Worm (Caenorhabditis elegans) whole organism, L1 larva: ENCODE results near the gene C34B4.2.

Source experiments
- C34B4.2 ChIP-seq: sonication (generic microtip); optimal IDR thresholded peaks from 2 replicates; lab custom pipeline; 2017; ENCODE audit warnings: mild to moderate bottlenecking, missing genetic modification characterization, missing compliant biosample characterization
- Y116A8C.19 ChIP-seq: sonication (generic microtip); optimal IDR thresholded peaks from 2 replicates; lab custom pipeline; 2016; ENCODE audit warnings: missing compliant biosample characterization, missing genetic modification characterization, borderline replicate concordance
- alr-1 ChIP-seq: fragments of 200-800 bp; sonication (Bioruptor generic); optimal IDR thresholded peaks from 2 replicates; lab custom pipeline; 2018; ENCODE audit warnings: borderline replicate concordance, mild to moderate bottlenecking, missing genetic modification characterization, missing compliant biosample characterization
- ama-1 ChIP-seq: fragments of 150-350 bp; optimal IDR thresholded peaks from 2 replicates; lab custom pipeline; 2014
- blmp-1 ChIP-seq: fragments of 150-350 bp; optimal IDR thresholded peaks from 2 replicates; lab custom pipeline; 2014; ENCODE audit warnings: missing biosample characterization, missing genetic modification characterization
- ceh-8 ChIP-seq: fragments of 200-800 bp; sonication (Bioruptor generic); optimal IDR thresholded peaks from 2 replicates; lab custom pipeline; 2018; ENCODE audit warnings: mild to moderate bottlenecking, missing genetic modification characterization, moderate library complexity, missing compliant biosample characterization
- ceh-82 ChIP-seq, 3 experiments: fragments of 150-350 bp in 1 of 3; sonication (generic microtip) in 2 of 3; optimal IDR thresholded peaks; 2 replicates each; lab custom pipeline; 2014 to 2017; ENCODE audit warnings: missing biosample characterization in 3 of 3, missing genetic modification characterization in 3 of 3
- ces-1 ChIP-seq: fragments of 150-350 bp; optimal IDR thresholded peaks from 2 replicates; lab custom pipeline; 2014; ENCODE audit warnings: missing biosample characterization, missing genetic modification reagents, missing genetic modification characterization
- dpl-1 ChIP-seq, 3 experiments: fragments of 150-350 bp in 2 of 3; sonication (generic microtip) in 1 of 3; optimal IDR thresholded peaks; 2 replicates each; lab custom pipeline; 2014 to 2017; ENCODE audit warnings: missing biosample characterization in 3 of 3, missing genetic modification characterization in 3 of 3, missing genetic modification reagents in 3 of 3
- efl-1 ChIP-seq, 4 experiments: fragments of 150-350 bp; optimal IDR thresholded peaks in 3 of 4; peaks in 1 of 4; 1 replicate in 1 of 4; 2 replicates in 3 of 4; lab custom pipeline; 2014; ENCODE audit warnings: missing biosample characterization in 2 of 4, missing genetic modification characterization in 2 of 4, missing genetic modification reagents in 2 of 4
- efl-3 ChIP-seq: fragments of 200-800 bp; sonication (Bioruptor generic); optimal IDR thresholded peaks from 2 replicates; lab custom pipeline; 2018; ENCODE audit warnings: mild to moderate bottlenecking, missing genetic modification characterization, missing compliant biosample characterization
- egl-13 ChIP-seq: sonication (generic microtip); optimal IDR thresholded peaks from 2 replicates; lab custom pipeline; 2016; ENCODE audit warnings: missing genotype, missing genetic modification reagents, missing genetic modification characterization, missing compliant biosample characterization
- egl-27 ChIP-seq, 2 experiments: fragments of 150-350 bp in 1 of 2; sonication (generic microtip); optimal IDR thresholded peaks; 3 replicates each; lab custom pipeline; 2017 to 2018; ENCODE audit warnings: missing biosample characterization in 2 of 2, missing genetic modification characterization in 2 of 2, missing genetic modification reagents in 2 of 2
- elt-2 ChIP-seq: sonication (generic microtip); optimal IDR thresholded peaks from 2 replicates; lab custom pipeline; 2016; ENCODE audit warnings: missing genetic modification characterization, mild to moderate bottlenecking, inconsistent platforms, missing compliant biosample characterization, missing genetic modification reagents
- ets-5 ChIP-seq: fragments of 200-800 bp; sonication (Bioruptor generic); IDR thresholded peaks from 2 replicates; pipeline ENCODE4 v1.3.6; 2022; ENCODE audit warnings: missing genetic modification characterization, missing compliant biosample characterization
- fkh-4 ChIP-seq: sonication (generic microtip); optimal IDR thresholded peaks from 2 replicates; lab custom pipeline; 2016; ENCODE audit warnings: missing compliant biosample characterization, missing genetic modification characterization, borderline replicate concordance
- fkh-8 ChIP-seq: sonication (generic microtip); optimal IDR thresholded peaks from 2 replicates; lab custom pipeline; 2016; ENCODE audit warnings: mild to moderate bottlenecking, missing genetic modification characterization, missing compliant biosample characterization
- fos-1 ChIP-seq: fragments of 150-350 bp; optimal IDR thresholded peaks from 2 replicates; lab custom pipeline; 2014; ENCODE audit warnings: missing biosample characterization, missing genetic modification characterization
- hpl-2 ChIP-seq: fragments of 150-350 bp; optimal IDR thresholded peaks from 2 replicates; lab custom pipeline; 2014; ENCODE audit warnings: missing biosample characterization, missing genetic modification reagents, missing genetic modification characterization
- irx-1 ChIP-seq: sonication (generic microtip); optimal IDR thresholded peaks from 2 replicates; lab custom pipeline; 2016; ENCODE audit warnings: missing genetic modification characterization, missing compliant biosample characterization
- jun-1 ChIP-seq: fragments of 150-350 bp; optimal IDR thresholded peaks from 2 replicates; lab custom pipeline; 2014; ENCODE audit warnings: missing biosample characterization, missing genetic modification reagents, missing genetic modification characterization
- lin-14 ChIP-seq: fragments of 200-800 bp; sonication (Bioruptor generic); optimal IDR thresholded peaks from 2 replicates; lab custom pipeline; 2018; ENCODE audit warnings: mild to moderate bottlenecking, missing genetic modification characterization, moderate library complexity, missing compliant biosample characterization
- lin-15B ChIP-seq: fragments of 150-350 bp; sonication (generic microtip); optimal IDR thresholded peaks from 3 replicates; lab custom pipeline; 2014; ENCODE audit warnings: missing biosample characterization, missing genetic modification characterization
- lsy-2 ChIP-seq, 2 experiments: fragments of 150-350 bp; optimal IDR thresholded peaks; 2 replicates each; lab custom pipeline; 2014; ENCODE audit warnings: missing biosample characterization in 2 of 2, missing genetic modification characterization in 2 of 2
- mab-9 ChIP-seq: fragments of 200-800 bp; sonication (Bioruptor generic); IDR thresholded peaks from 2 replicates; pipeline ENCODE4 v1.3.6; 2022; ENCODE audit warnings: missing genetic modification reagents, missing genetic modification characterization, missing compliant biosample characterization
- mdl-1 ChIP-seq, 2 experiments: fragments of 150-350 bp; optimal IDR thresholded peaks; 2 replicates each; lab custom pipeline; 2014 to 2017; ENCODE audit warnings: missing biosample characterization in 2 of 2, missing genetic modification characterization in 2 of 2, inconsistent platforms in 1 of 2
- mep-1 ChIP-seq: fragments of 150-350 bp; optimal IDR thresholded peaks from 2 replicates; lab custom pipeline; 2014; ENCODE audit warnings: missing biosample characterization, missing genetic modification characterization
- nhr-11 ChIP-seq: fragments of 150-350 bp; optimal IDR thresholded peaks from 2 replicates; lab custom pipeline; 2014; ENCODE audit warnings: missing biosample characterization, missing genetic modification characterization
- nhr-20 ChIP-seq: sonication (generic microtip); optimal IDR thresholded peaks from 2 replicates; lab custom pipeline; 2016; ENCODE audit warnings: mild to moderate bottlenecking, missing genetic modification characterization, missing compliant biosample characterization
- nhr-71 ChIP-seq: sonication (generic microtip); optimal IDR thresholded peaks from 2 replicates; lab custom pipeline; 2016; ENCODE audit warnings: mild to moderate bottlenecking, missing genetic modification characterization, moderate library complexity, missing compliant biosample characterization
- nhr-76 ChIP-seq: sonication (generic microtip); optimal IDR thresholded peaks from 2 replicates; lab custom pipeline; 2017; ENCODE audit warnings: missing biosample characterization, missing genetic modification characterization
- nhr-85 ChIP-seq: sonication (generic microtip); peaks from one replicate; lab custom pipeline; 2016; ENCODE audit warnings: missing genetic modification characterization, inconsistent platforms, missing compliant biosample characterization
- nhr-90 ChIP-seq: sonication (generic microtip); optimal IDR thresholded peaks from 2 replicates; lab custom pipeline; 2016; ENCODE audit warnings: mild to moderate bottlenecking, missing genetic modification characterization, missing compliant biosample characterization; ENCODE audit not compliant: poor library complexity
- pax-3 ChIP-seq: fragments of 200-800 bp; sonication (Bioruptor generic); optimal IDR thresholded peaks from 2 replicates; lab custom pipeline; 2018; ENCODE audit warnings: mild to moderate bottlenecking, missing genetic modification characterization, moderate library complexity, missing compliant biosample characterization
- pqm-1 ChIP-seq: sonication (generic microtip); optimal IDR thresholded peaks from 3 replicates; lab custom pipeline; 2017; ENCODE audit warnings: missing biosample characterization, missing genetic modification characterization
- rnt-1 ChIP-seq: sonication (generic microtip); optimal IDR thresholded peaks from 2 replicates; lab custom pipeline; 2016; ENCODE audit warnings: mild to moderate bottlenecking, missing genetic modification characterization, moderate library complexity, missing compliant biosample characterization
- snpc-4 ChIP-seq: fragments of 150-350 bp; optimal IDR thresholded peaks from 2 replicates; lab custom pipeline; 2014; ENCODE audit warnings: missing biosample characterization, missing genetic modification characterization
- snu-23 ChIP-seq: sonication (generic microtip); optimal IDR thresholded peaks from 2 replicates; lab custom pipeline; 2016; ENCODE audit warnings: missing genetic modification characterization, missing compliant biosample characterization
- sup-37 ChIP-seq: fragments of 200-800 bp; sonication (Bioruptor generic); optimal IDR thresholded peaks from 2 replicates; lab custom pipeline; 2018; ENCODE audit warnings: mild to moderate bottlenecking, missing genetic modification characterization, missing compliant biosample characterization
- tlp-1 ChIP-seq: fragments of 150-350 bp; optimal IDR thresholded peaks from 2 replicates; lab custom pipeline; 2014; ENCODE audit warnings: missing biosample characterization, missing genetic modification characterization
- unc-30 ChIP-seq: sonication (generic microtip); optimal IDR thresholded peaks from 2 replicates; lab custom pipeline; 2017; ENCODE audit warnings: missing biosample characterization, missing genetic modification characterization
- unc-62 ChIP-seq: fragments of 150-350 bp; optimal IDR thresholded peaks from 2 replicates; lab custom pipeline; 2014; ENCODE audit warnings: missing biosample characterization, missing genetic modification reagents, missing genetic modification characterization
- unc-86 ChIP-seq: sonication (generic microtip); optimal IDR thresholded peaks from 2 replicates; lab custom pipeline; 2016; ENCODE audit warnings: missing genetic modification characterization, missing compliant biosample characterization
- unc-98 ChIP-seq: fragments of 200-800 bp; sonication (Bioruptor generic); IDR thresholded peaks from 2 replicates; pipeline ENCODE4 v1.3.6; 2022; ENCODE audit warnings: missing genetic modification characterization, missing compliant biosample characterization
- zag-1 ChIP-seq: fragments of 150-350 bp; optimal IDR thresholded peaks from 2 replicates; lab custom pipeline; 2014; ENCODE audit warnings: missing biosample characterization, missing genetic modification characterization
- zip-4 ChIP-seq: fragments of 200-800 bp; sonication (Bioruptor generic); optimal IDR thresholded peaks from 2 replicates; lab custom pipeline; 2018; ENCODE audit warnings: mild to moderate bottlenecking, missing genetic modification characterization, moderate library complexity, missing compliant biosample characterization
- ztf-11 ChIP-seq, 2 experiments: sonication (generic microtip); optimal IDR thresholded peaks; 2 replicates each; lab custom pipeline; 2016 to 2017; ENCODE audit warnings: missing genetic modification characterization in 2 of 2, missing biosample characterization in 1 of 2, missing compliant biosample characterization in 1 of 2

Gene C34B4.2

ce11 chrV:13081197-13081747 is 1.6 kb upstream of the C34B4.2 start (continued):
- TF ChIP-seq hpl-2 (no peak), ama-1 (lab: Kevin White, UChicago) (no peak), efl-1 (optimal IDR thresholded peaks at IDR 0.05; lab: Kevin White, UChicago) (peak in 1 of 2 experiments; percentile 26), efl-1 (GFP tag; optimal IDR thresholded peaks at IDR 0.05 in 1 of 2; lab: Kevin White, UChicago) (peak in 1 of 2 experiments; percentile 89), alr-1 (no peak), tlp-1 (no peak), ceh-8 (GFP tag; lab: Kevin White, UChicago) (no peak), ces-1 (GFP tag; lab: Kevin White, UChicago) (no peak), unc-62 (GFP tag; lab: Kevin White, UChicago) (peak; percentile 24), jun-1 (tag; lab: Kevin White, UChicago) (no peak), rnt-1 (tag; lab: Kevin White, UChicago) (no peak), zag-1 (tag; lab: Kevin White, UChicago) (no peak), efl-3 (GFP tag; lab: Kevin White, UChicago) (peak; percentile 91), snpc-4 (no peak), mdl-1 (tag; optimal IDR thresholded peaks at IDR 0.05; lab: Kevin White, UChicago) (peak; percentile 34 to 84), pqm-1 (tag; lab: Kevin White, UChicago) (no peak), lsy-2 (tag; optimal IDR thresholded peaks at IDR 0.05; lab: Kevin White, UChicago) (peak; percentile 57 to 73), snu-23 (peak; percentile 85), irx-1 (tag; lab: Kevin White, UChicago) (peak; percentile 87), unc-86 (tag; lab: Kevin White, UChicago) (no peak), egl-13 (tag; lab: Kevin White, UChicago) (no peak), ets-5 (GFP tag; lab: Robert Waterston, UW) (no peak), nhr-11 (tag; lab: Kevin White, UChicago) (peak; percentile 47), dpl-1 (GFP tag; optimal IDR thresholded peaks at IDR 0.05; lab: Kevin White, UChicago) (peak in 1 of 3 experiments; percentile 64), unc-30 (tag; lab: Kevin White, UChicago) (no peak), Y116A8C.19 (tag; lab: Kevin White, UChicago) (no peak), ceh-82 (tag; optimal IDR thresholded peaks at IDR 0.05; lab: Kevin White, UChicago) (peak in 2 of 3 experiments; percentile 2 to 25), mep-1 (tag; lab: Kevin White, UChicago) (peak; percentile 75), C34B4.2 (tag; lab: Kevin White, UChicago) (no peak), nhr-85 (tag; lab: Kevin White, UChicago) (peak; percentile 100), fkh-4 (no peak), fkh-8 (no peak)

- no peak for TF ChIP-seq lin-15B
- TF ChIP-seq lin-14 = peak; percentile 69
- no peak for TF ChIP-seq sup-37
- peak; percentile 8 for TF ChIP-seq rnt-1 (tag; lab: Kevin White, UChicago)
- TF ChIP-seq fos-1 (tag; lab: Kevin White, UChicago) = no peak
- no peak for TF ChIP-seq unc-98 (GFP tag; lab: Robert Waterston, UW)
- no peak for TF ChIP-seq blmp-1 (tag; lab: Kevin White, UChicago)
- no peak for TF ChIP-seq nhr-90
- TF ChIP-seq efl-1 (optimal IDR thresholded peaks at IDR 0.05; lab: Kevin White, UChicago) = no peak
- TF ChIP-seq efl-1 (GFP tag; optimal IDR thresholded peaks at IDR 0.05 in 1 of 2; lab: Kevin White, UChicago) = peak in 1 of 2 experiments; percentile 52
- no peak for TF ChIP-seq nhr-76 (tag; lab: Kevin White, UChicago)
- no peak for TF ChIP-seq Y116A8C.19 (tag; lab: Kevin White, UChicago)
- peak in 1 of 2 experiments; percentile 33 for TF ChIP-seq lsy-2 (tag; optimal IDR thresholded peaks at IDR 0.05; lab: Kevin White, UChicago)
- peak; percentile 12 for TF ChIP-seq nhr-71 (tag; lab: Kevin White, UChicago)
- no peak for TF ChIP-seq ztf-11 (tag; optimal IDR thresholded peaks at IDR 0.05; lab: Kevin White, UChicago)
- TF ChIP-seq mab-9 (GFP tag; lab: Robert Waterston, UW) = no peak
- no peak for TF ChIP-seq ets-5 (GFP tag; lab: Robert Waterston, UW)
- no peak for TF ChIP-seq zip-4 (GFP tag; lab: Kevin White, UChicago)
- no peak for TF ChIP-seq nhr-20 (tag; lab: Kevin White, UChicago)
- TF ChIP-seq ceh-82 (tag; optimal IDR thresholded peaks at IDR 0.05; lab: Kevin White, UChicago) = peak in 1 of 3 experiments; percentile 32
- TF ChIP-seq unc-86 (tag; lab: Kevin White, UChicago) = no peak
- TF ChIP-seq nhr-11 (tag; lab: Kevin White, UChicago) = no peak
- TF ChIP-seq nhr-85 (tag; lab: Kevin White, UChicago) = no peak
- TF ChIP-seq egl-27 (tag; optimal IDR thresholded peaks at IDR 0.05; lab: Kevin White, UChicago) = no peak
- no peak for TF ChIP-seq elt-2
- peak; percentile 9 for TF ChIP-seq pax-3 (tag; lab: Kevin White, UChicago)
These were observed 1.2 kb downstream of the C34B4.2 start for ce11 chrV:13083751-13084672.
